Worm (Caenorhabditis elegans) whole organism, L1 larva: Measurements from ENCODE around the gene M03C11.6.

Experiments used
- C34B4.2 ChIP-seq: sonication (generic microtip); optimal IDR thresholded peaks from 2 replicates; lab custom pipeline; 2017; ENCODE audit warnings: mild to moderate bottlenecking, missing genetic modification characterization, missing compliant biosample characterization
- alr-1 ChIP-seq: fragments of 200-800 bp; sonication (Bioruptor generic); optimal IDR thresholded peaks from 2 replicates; lab custom pipeline; 2018; ENCODE audit warnings: borderline replicate concordance, mild to moderate bottlenecking, missing genetic modification characterization, missing compliant biosample characterization
- aly-2 ChIP-seq: fragments of 150-350 bp; optimal IDR thresholded peaks from 2 replicates; lab custom pipeline; 2014; ENCODE audit warnings: missing biosample characterization, missing genetic modification characterization
- egl-27 ChIP-seq, 2 experiments: fragments of 150-350 bp in 1 of 2; sonication (generic microtip); optimal IDR thresholded peaks; 3 replicates each; lab custom pipeline; 2017 to 2018; ENCODE audit warnings: missing biosample characterization in 2 of 2, missing genetic modification characterization in 2 of 2, missing genetic modification reagents in 2 of 2
- fos-1 ChIP-seq: fragments of 150-350 bp; optimal IDR thresholded peaks from 2 replicates; lab custom pipeline; 2014; ENCODE audit warnings: missing biosample characterization, missing genetic modification characterization
- lin-15B ChIP-seq: fragments of 150-350 bp; sonication (generic microtip); optimal IDR thresholded peaks from 3 replicates; lab custom pipeline; 2014; ENCODE audit warnings: missing biosample characterization, missing genetic modification characterization
- lir-3 ChIP-seq: sonication (generic microtip); optimal IDR thresholded peaks from 2 replicates; lab custom pipeline; 2016; ENCODE audit warnings: mild to moderate bottlenecking, missing genetic modification characterization, moderate library complexity, missing compliant biosample characterization; ENCODE audit not compliant: poor library complexity
- mep-1 ChIP-seq: fragments of 150-350 bp; optimal IDR thresholded peaks from 2 replicates; lab custom pipeline; 2014; ENCODE audit warnings: missing biosample characterization, missing genetic modification characterization
- nhr-11 ChIP-seq: fragments of 150-350 bp; optimal IDR thresholded peaks from 2 replicates; lab custom pipeline; 2014; ENCODE audit warnings: missing biosample characterization, missing genetic modification characterization
- pqm-1 ChIP-seq: sonication (generic microtip); optimal IDR thresholded peaks from 3 replicates; lab custom pipeline; 2017; ENCODE audit warnings: missing biosample characterization, missing genetic modification characterization
- snpc-4 ChIP-seq: fragments of 150-350 bp; optimal IDR thresholded peaks from 2 replicates; lab custom pipeline; 2014; ENCODE audit warnings: missing biosample characterization, missing genetic modification characterization
- unc-62 ChIP-seq: fragments of 150-350 bp; optimal IDR thresholded peaks from 2 replicates; lab custom pipeline; 2014; ENCODE audit warnings: missing biosample characterization, missing genetic modification reagents, missing genetic modification characterization
- zag-1 ChIP-seq: fragments of 150-350 bp; optimal IDR thresholded peaks from 2 replicates; lab custom pipeline; 2014; ENCODE audit warnings: missing biosample characterization, missing genetic modification characterization
- ztf-4 ChIP-seq: fragments of 150-350 bp; optimal IDR thresholded peaks from 2 replicates; lab custom pipeline; 2014; ENCODE audit warnings: missing biosample characterization, missing genetic modification characterization

DNA sequence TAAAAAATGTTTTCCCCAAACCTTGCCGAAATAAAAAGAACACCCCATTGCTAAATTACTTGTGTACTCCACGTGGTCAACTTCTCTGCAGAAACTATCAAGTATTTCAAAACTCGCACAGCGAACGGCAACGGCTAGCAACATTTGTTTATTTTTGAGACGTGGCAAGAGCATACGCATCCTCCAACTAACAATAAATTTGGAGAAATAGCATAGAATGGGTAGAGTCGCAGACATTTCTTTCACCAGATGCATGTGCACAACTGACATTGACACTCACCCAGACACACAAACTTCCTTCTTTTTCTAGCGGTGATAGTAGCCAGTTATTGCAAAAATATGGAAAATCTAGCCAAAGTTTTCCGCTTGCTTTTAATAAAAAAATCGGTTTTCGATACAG, 44.2 kb downstream of the M03C11.6 start:
- TF ChIP-seq unc-62, result no peak
- TF ChIP-seq mep-1 (tag; lab: Kevin White, UChicago), result no peak
- no peak for TF ChIP-seq ztf-4 (tag; lab: Kevin White, UChicago)
- no peak for TF ChIP-seq snpc-4 (tag; lab: Kevin White, UChicago)
- no peak for TF ChIP-seq alr-1 (tag; lab: Kevin White, UChicago)
- no peak for TF ChIP-seq zag-1 (tag; lab: Kevin White, UChicago)
- no peak for TF ChIP-seq pqm-1 (tag; lab: Kevin White, UChicago)
- no peak for TF ChIP-seq lin-15B (tag; lab: Kevin White, UChicago)
- no peak for TF ChIP-seq aly-2 (tag; lab: Kevin White, UChicago)
- no peak for TF ChIP-seq nhr-11 (tag; lab: Kevin White, UChicago)
- TF ChIP-seq fos-1 (tag; lab: Kevin White, UChicago), result no peak
- TF ChIP-seq lir-3 (tag; lab: Kevin White, UChicago), result no peak
- no peak for TF ChIP-seq C34B4.2 (tag; lab: Kevin White, UChicago)
- TF ChIP-seq egl-27 (tag; optimal IDR thresholded peaks at IDR 0.05; lab: Kevin White, UChicago), result no peak
